Fruit fly (Drosophila melanogaster) whole organism, embryonic: ENCODE data around the gene EMC6.
A peak's percentile ranks its signal among the peaks of the same experiment; 100 is the strongest.

ENCODE experiments used
- B-H2 ChIP-seq: fragments of 200-800 bp; sonication (Bioruptor generic); optimal IDR thresholded peaks from 2 replicates; lab custom pipeline; 2018; ENCODE audit warnings: missing biosample characterization, mild to moderate bottlenecking, missing genetic modification characterization
- CG10274 ChIP-seq: fragments of 200-800 bp; sonication (Bioruptor generic); optimal IDR thresholded peaks from 3 replicates; lab custom pipeline; 2017; ENCODE audit warnings: missing biosample characterization, mild to moderate bottlenecking, missing genetic modification characterization
- CG11247 ChIP-seq: fragments of 200-800 bp; sonication (Bioruptor generic); IDR thresholded peaks from 2 replicates; pipeline ENCODE4 v1.3.6; 2022; ENCODE audit warnings: missing biosample characterization, missing genetic modification characterization
- CG11560 ChIP-seq: fragments of 200-800 bp; sonication (Bioruptor generic); IDR thresholded peaks from 3 replicates; pipeline ENCODE4 v1.3.6; 2022; ENCODE audit warnings: missing biosample characterization, missing genetic modification characterization
- CG12155 ChIP-seq: fragments of 200-800 bp; sonication (Bioruptor generic); optimal IDR thresholded peaks from 3 replicates; lab custom pipeline; 2016; ENCODE audit warnings: missing biosample characterization, missing genetic modification characterization
- CG12236 ChIP-seq: fragments of 200-800 bp; sonication (Bioruptor generic); optimal IDR thresholded peaks from 2 replicates; lab custom pipeline; 2016; ENCODE audit warnings: missing biosample characterization, missing genetic modification characterization
- CG13624 ChIP-seq: fragments of 200-800 bp; sonication (Bioruptor generic); optimal IDR thresholded peaks from 2 replicates; lab custom pipeline; 2016; ENCODE audit warnings: missing biosample characterization, missing genetic modification characterization
- CG1529 ChIP-seq: fragments of 200-800 bp; sonication (Bioruptor generic); optimal IDR thresholded peaks from 3 replicates; lab custom pipeline; 2018; ENCODE audit warnings: missing biosample characterization, missing genetic modification characterization
- CG17361 ChIP-seq: fragments of 200-800 bp; sonication (Bioruptor generic); IDR thresholded peaks from 3 replicates; pipeline ENCODE4 v1.3.6; 2022; ENCODE audit warnings: missing biosample characterization, missing genetic modification characterization
- CG18262 ChIP-seq: fragments of 200-800 bp; optimal IDR thresholded peaks from 3 replicates; lab custom pipeline; 2019; ENCODE audit warnings: missing biosample characterization, mild to moderate bottlenecking, missing genetic modification characterization, moderate library complexity
- CG18476 ChIP-seq: fragments of 200-800 bp; sonication (Bioruptor generic); optimal IDR thresholded peaks from 2 replicates; lab custom pipeline; 2016; ENCODE audit warnings: missing biosample characterization, mild to moderate bottlenecking, missing genetic modification characterization
- CG2120 ChIP-seq: fragments of 200-800 bp; sonication (Bioruptor generic); optimal IDR thresholded peaks from 3 replicates; lab custom pipeline; 2016; ENCODE audit warnings: missing biosample characterization, missing genetic modification characterization
- CG2712 ChIP-seq: fragments of 200-800 bp; optimal IDR thresholded peaks from 3 replicates; lab custom pipeline; 2019; ENCODE audit warnings: missing biosample characterization, mild to moderate bottlenecking, missing genetic modification characterization, moderate library complexity
- CG32767 ChIP-seq: fragments of 200-800 bp; sonication (Bioruptor generic); IDR thresholded peaks from 2 replicates; pipeline ENCODE4 v1.3.6; 2022; ENCODE audit warnings: missing biosample characterization, missing genetic modification characterization
- CG33557 ChIP-seq: fragments of 200-800 bp; sonication (Bioruptor generic); optimal IDR thresholded peaks from 2 replicates; lab custom pipeline; 2019; ENCODE audit warnings: missing biosample characterization, mild to moderate bottlenecking, missing genetic modification characterization, moderate library complexity
- CG34376 ChIP-seq: fragments of 200-800 bp; sonication (Bioruptor generic); optimal IDR thresholded peaks from 2 replicates; lab custom pipeline; 2018; ENCODE audit warnings: missing biosample characterization, mild to moderate bottlenecking, missing genetic modification characterization
- CG4404 ChIP-seq: fragments of 200-800 bp; sonication (Bioruptor generic); IDR thresholded peaks from 2 replicates; pipeline ENCODE4 v1.3.6; 2022; ENCODE audit warnings: missing biosample characterization, missing genetic modification characterization
- CG5245 ChIP-seq: fragments of 200-800 bp; sonication (Bioruptor generic); optimal IDR thresholded peaks from 3 replicates; lab custom pipeline; 2016; ENCODE audit warnings: missing biosample characterization, missing genetic modification characterization
- CG6175 ChIP-seq: fragments of 200-800 bp; sonication (Bioruptor generic); IDR thresholded peaks from 3 replicates; pipeline ENCODE4 v1.3.6; 2022; ENCODE audit warnings: missing biosample characterization, missing genetic modification characterization
- CG6654 ChIP-seq: fragments of 200-800 bp; sonication (Bioruptor generic); optimal IDR thresholded peaks from 2 replicates; lab custom pipeline; 2017; ENCODE audit warnings: missing biosample characterization, mild to moderate bottlenecking, missing genetic modification characterization
- CG7987 ChIP-seq: fragments of 200-800 bp; sonication (Bioruptor generic); optimal IDR thresholded peaks from 2 replicates; lab custom pipeline; 2018; ENCODE audit warnings: missing biosample characterization, mild to moderate bottlenecking, missing genetic modification characterization, moderate library complexity
- CoRest ChIP-seq: fragments of 200-800 bp; sonication (Bioruptor generic); optimal IDR thresholded peaks from 3 replicates; lab custom pipeline; 2018; ENCODE audit warnings: missing biosample characterization, mild to moderate bottlenecking, missing genetic modification characterization, moderate library complexity
- D19A ChIP-seq: fragments of 200-800 bp; optimal IDR thresholded peaks from 3 replicates; lab custom pipeline; 2019; ENCODE audit warnings: missing biosample characterization, mild to moderate bottlenecking, missing genetic modification characterization, moderate library complexity
- D19B ChIP-seq: fragments of 200-800 bp; sonication (Bioruptor generic); optimal IDR thresholded peaks from 2 replicates; lab custom pipeline; 2017; ENCODE audit warnings: missing biosample characterization, mild to moderate bottlenecking, missing genetic modification characterization
- Eip74EF ChIP-seq, 2 experiments: fragments of 200-800 bp in 1 of 2; fragments of >200 bp in 1 of 2; sonication (Bioruptor generic) in 1 of 2; optimal IDR thresholded peaks; 2 replicates each; lab custom pipeline; 2017 to 2019; ENCODE audit warnings: missing biosample characterization in 2 of 2, missing genetic modification characterization in 2 of 2, mild to moderate bottlenecking in 1 of 2, moderate library complexity in 1 of 2
- Ets97D ChIP-seq: fragments of 200-800 bp; sonication (Bioruptor generic); optimal IDR thresholded peaks from 3 replicates; lab custom pipeline; 2016; ENCODE audit warnings: missing biosample characterization, missing genetic modification characterization
- MBD-R2 ChIP-seq: fragments of 200-800 bp; sonication (Bioruptor generic); IDR thresholded peaks from 2 replicates; pipeline ENCODE4 v1.3.6; 2022; ENCODE audit warnings: missing biosample characterization, missing genetic modification characterization
- Neu2 ChIP-seq: fragments of 200-800 bp; sonication (Bioruptor generic); optimal IDR thresholded peaks from 3 replicates; lab custom pipeline; 2016; ENCODE audit warnings: missing biosample characterization, missing genetic modification characterization, borderline replicate concordance
- NfI ChIP-seq: fragments of 200-800 bp; sonication (Bioruptor generic); optimal IDR thresholded peaks from 3 replicates; lab custom pipeline; 2018; ENCODE audit warnings: missing biosample characterization, mild to moderate bottlenecking, missing genetic modification characterization, moderate library complexity
- Poxn ChIP-seq: fragments of 200-800 bp; sonication (Bioruptor generic); IDR thresholded peaks from 2 replicates; pipeline ENCODE4 v1.3.6; 2022; ENCODE audit warnings: missing biosample characterization, missing genetic modification characterization
- Rfx ChIP-seq: fragments of 200-800 bp; sonication (Bioruptor generic); IDR thresholded peaks from 2 replicates; pipeline ENCODE4 v1.3.6; 2022; ENCODE audit warnings: missing biosample characterization, missing genetic modification characterization
- Sin3A ChIP-seq: fragments of >200 bp; optimal IDR thresholded peaks from 2 replicates; lab custom pipeline; 2018
- Ssrp ChIP-seq: fragments of 200-800 bp; sonication (Bioruptor generic); optimal IDR thresholded peaks from 2 replicates; lab custom pipeline; 2018; ENCODE audit warnings: missing biosample characterization, mild to moderate bottlenecking, missing genetic modification characterization, moderate library complexity
- Xrp1 ChIP-seq: fragments of 200-800 bp; sonication (Bioruptor generic); IDR thresholded peaks from 2 replicates; pipeline ENCODE4 v1.3.6; 2022; ENCODE audit warnings: missing biosample characterization, missing genetic modification characterization
- amos ChIP-seq: fragments of 200-800 bp; sonication (Bioruptor generic); IDR thresholded peaks from 2 replicates; pipeline ENCODE4 v1.3.6; 2022; ENCODE audit warnings: missing biosample characterization, missing genetic modification characterization; ENCODE audit not compliant: partially characterized antibody
- chinmo ChIP-seq: fragments of 200-800 bp; sonication (Bioruptor generic); IDR thresholded peaks from 4 replicates; pipeline ENCODE4 v1.3.6; 2022; ENCODE audit warnings: missing biosample characterization, missing genetic modification characterization; ENCODE audit not compliant: partially characterized antibody
- grau ChIP-seq: fragments of 200-800 bp; optimal IDR thresholded peaks from 3 replicates; lab custom pipeline; 2019; ENCODE audit warnings: missing biosample characterization, mild to moderate bottlenecking, missing genetic modification characterization, moderate library complexity
- ham ChIP-seq: fragments of 200-800 bp; sonication (Bioruptor generic); IDR thresholded peaks from 2 replicates; pipeline ENCODE4 v1.3.6; 2022; ENCODE audit warnings: missing biosample characterization, missing genetic modification characterization
- ind ChIP-seq: fragments of 200-800 bp; sonication (Bioruptor generic); optimal IDR thresholded peaks from 3 replicates; lab custom pipeline; 2016; ENCODE audit warnings: missing biosample characterization, missing genetic modification characterization
- lab ChIP-seq: fragments of 200-800 bp; sonication (Bioruptor generic); optimal IDR thresholded peaks from 3 replicates; lab custom pipeline; 2017; ENCODE audit warnings: missing biosample characterization, missing genetic modification characterization, mild to moderate bottlenecking, moderate library complexity, missing genetic modification reagents
- mam ChIP-seq: fragments of 200-800 bp; sonication (Bioruptor generic); optimal IDR thresholded peaks from 3 replicates; lab custom pipeline; 2016; ENCODE audit warnings: missing biosample characterization, missing genetic modification characterization
- nerfin-1 ChIP-seq: fragments of 200-800 bp; sonication (Bioruptor generic); optimal IDR thresholded peaks from 3 replicates; lab custom pipeline; 2019; ENCODE audit warnings: missing biosample characterization, mild to moderate bottlenecking, missing genetic modification characterization, moderate library complexity
- nom ChIP-seq: fragments of 200-800 bp; sonication (Bioruptor generic); optimal IDR thresholded peaks from 2 replicates; lab custom pipeline; 2017; ENCODE audit warnings: missing biosample characterization, missing genetic modification characterization, mild to moderate bottlenecking, moderate library complexity, missing genetic modification reagents
- pros ChIP-seq: fragments of 200-800 bp; sonication (Bioruptor generic); optimal IDR thresholded peaks from 3 replicates; lab custom pipeline; 2019; ENCODE audit warnings: missing biosample characterization, mild to moderate bottlenecking, missing genetic modification characterization, moderate library complexity
- salm ChIP-seq: fragments of 200-800 bp; sonication (Bioruptor generic); optimal IDR thresholded peaks from 2 replicates; lab custom pipeline; 2018; ENCODE audit warnings: missing biosample characterization, mild to moderate bottlenecking, missing genetic modification characterization
- sens ChIP-seq: fragments of 200-800 bp; sonication (Bioruptor generic); peaks from one replicate; lab custom pipeline; 2016; ENCODE audit warnings: missing biosample characterization, missing genetic modification characterization
- shn ChIP-seq: fragments of 200-800 bp; sonication (Bioruptor generic); optimal IDR thresholded peaks from 3 replicates; lab custom pipeline; 2016; ENCODE audit warnings: missing biosample characterization, missing genetic modification characterization
- tio ChIP-seq: fragments of 200-800 bp; sonication (Bioruptor generic); optimal IDR thresholded peaks from 2 replicates; lab custom pipeline; 2017; ENCODE audit warnings: missing biosample characterization, missing genetic modification characterization, inconsistent platforms
- trh ChIP-seq: fragments of 200-800 bp; sonication (Bioruptor generic); optimal IDR thresholded peaks from 2 replicates; lab custom pipeline; 2016; ENCODE audit warnings: missing biosample characterization, missing genetic modification characterization
- zfh2 ChIP-seq: fragments of 200-800 bp; sonication (Bioruptor generic); optimal IDR thresholded peaks from 2 replicates; lab custom pipeline; 2016; ENCODE audit warnings: missing biosample characterization, missing genetic modification characterization

Gene EMC6

dm6 chr3R:25054451-25055188 lies 29.8 kb upstream of the EMC6 start, which contains the start of gene CG31109 (continued):
- TF ChIP-seq CG18476 (GFP tag; lab: Kevin White, UChicago) (no peak), B-H2 (GFP tag; lab: Kevin White, UChicago) (peak; percentile 60), CG33557 (GFP tag; lab: Kevin White, UChicago) (no peak), CoRest (tag; lab: Kevin White, UChicago) (peak; percentile 29), pros (GFP tag; lab: Kevin White, UChicago) (no peak), zfh2 (GFP tag; lab: Kevin White, UChicago) (peak; percentile 28), CG34376 (GFP tag; lab: Kevin White, UChicago) (peak; percentile 28), lab (GFP tag; lab: Kevin White, UChicago) (no peak), nom (GFP tag; lab: Kevin White, UChicago) (peak; percentile 3), Ssrp (tag; lab: Kevin White, UChicago) (no peak), CG6175 (GFP tag; lab: Robert Waterston, UW) (no peak), chinmo (GFP tag; lab: Robert Waterston, UW) (no peak), Eip74EF (GFP tag; optimal IDR thresholded peaks at IDR 0.05; lab: Kevin White, UChicago) (no peak), CG5245 (no peak), CG2120 (GFP tag; lab: Kevin White, UChicago) (peak; percentile 64), CG17361 (GFP tag; lab: Robert Waterston, UW) (peak; percentile 40; the same call in 1 of the 3 replicates), ind (GFP tag; lab: Kevin White, UChicago) (peak; percentile 25), Neu2 (GFP tag; lab: Kevin White, UChicago) (no peak), CG11560 (tag; lab: Robert Waterston, UW) (no peak), MBD-R2 (GFP tag; lab: Robert Waterston, UW) (peak; percentile 79), CG6654 (GFP tag; lab: Kevin White, UChicago) (no peak), CG2712 (tag; lab: Kevin White, UChicago) (peak; percentile 32), Rfx (GFP tag; lab: Robert Waterston, UW) (peak; percentile 51), CG7987 (GFP tag; lab: Kevin White, UChicago) (peak; percentile 30), mam (GFP tag; lab: Kevin White, UChicago) (peak; percentile 43), trh (GFP tag; lab: Kevin White, UChicago) (no peak), ham (GFP tag; lab: Robert Waterston, UW) (no peak), CG18262 (peak; percentile 33), nerfin-1 (tag; lab: Kevin White, UChicago) (peak; percentile 2), CG12155 (GFP tag; lab: Kevin White, UChicago) (no peak), salm (tag; lab: Kevin White, UChicago) (no peak), amos (peak; percentile 63; the same call in 1 of the 2 replicates), sens (GFP tag; lab: Kevin White, UChicago) (peak; percentile 86), CG11247 (GFP tag; lab: Robert Waterston, UW) (no peak), grau (tag; lab: Kevin White, UChicago) (peak; percentile 39), Xrp1 (GFP tag; lab: Robert Waterston, UW) (0 out of 2 replicates have a peak, but pooled peaks have one; percentile 8), D19A (tag; lab: Kevin White, UChicago) (peak; percentile 1), tio (GFP tag; lab: Kevin White, UChicago) (no peak), CG32767 (GFP tag; lab: Robert Waterston, UW) (0 out of 2 replicates have a peak, but pooled peaks have one; percentile 23), CG10274 (GFP tag; lab: Kevin White, UChicago) (no peak), CG4404 (no peak), Poxn (GFP tag; lab: Robert Waterston, UW) (no peak), Ets97D (GFP tag; lab: Kevin White, UChicago) (peak; percentile 74), CG12236 (GFP tag; lab: Kevin White, UChicago) (no peak), shn (GFP tag; lab: Kevin White, UChicago) (no peak), NfI (GFP tag; lab: Kevin White, UChicago) (no peak), CG1529 (GFP tag; lab: Kevin White, UChicago) (no peak), CG13624 (GFP tag; lab: Kevin White, UChicago) (peak; percentile 42), Sin3A (lab: Kevin White, UChicago) (peak; percentile 2), D19B (GFP tag; lab: Kevin White, UChicago) (no peak)
